Worm (Caenorhabditis elegans): ENCODE measurements around the gene nstp-10.

- TF ChIP-seq elt-3 (tag; optimal IDR thresholded peaks at IDR 0.05) (no peak), mdl-1 (tag; optimal IDR thresholded peaks at IDR 0.05) (no peak), ztf-11 (tag; optimal IDR thresholded peaks at IDR 0.05) (no peak), elt-1 (tag; optimal IDR thresholded peaks at IDR 0.05) (no peak), nfya-1 (tag; optimal IDR thresholded peaks at IDR 0.05; ENCODE audit: insufficient read depth) (no peak), skn-1 (tag; optimal IDR thresholded peaks at IDR 0.05) (no peak)
These were observed 7.0 kb upstream of the nstp-10 start for ce11 chrV:9556668-9557067.
